Worm (Caenorhabditis elegans) whole organism, mixed stage, embryonic: ENCODE results near the gene C49C3.8.

ENCODE experiments used
- bed-3 ChIP-seq: fragments of 200-800 bp; sonication (Bioruptor generic); optimal IDR thresholded peaks from 3 replicates; lab custom pipeline; 2018; ENCODE audit warnings: mild to moderate bottlenecking, missing genetic modification characterization, moderate library complexity, missing compliant biosample characterization
- ceh-39 ChIP-seq: fragments of 150-350 bp; optimal IDR thresholded peaks from 2 replicates; lab custom pipeline; 2014; ENCODE audit warnings: missing biosample characterization, missing genetic modification characterization
- ceh-43 ChIP-seq: fragments of 200-800 bp; sonication (Bioruptor generic); optimal IDR thresholded peaks from 2 replicates; lab custom pipeline; 2018; ENCODE audit warnings: mild to moderate bottlenecking, missing genetic modification characterization, moderate library complexity, missing compliant biosample characterization
- ceh-83 ChIP-seq: fragments of 200-800 bp; sonication (Bioruptor generic); optimal IDR thresholded peaks from 2 replicates; lab custom pipeline; 2018; ENCODE audit warnings: mild to moderate bottlenecking, missing genetic modification characterization, missing compliant biosample characterization
- ces-1 ChIP-seq: fragments of 150-350 bp; optimal IDR thresholded peaks from 2 replicates; lab custom pipeline; 2014; ENCODE audit warnings: missing biosample characterization, missing genetic modification reagents, missing genetic modification characterization
- cnd-1 ChIP-seq: fragments of 200-800 bp; sonication (Bioruptor generic); optimal IDR thresholded peaks from 2 replicates; lab custom pipeline; 2018; ENCODE audit warnings: mild to moderate bottlenecking, missing genetic modification characterization, missing compliant biosample characterization
- drap-1 ChIP-seq: fragments of 200-800 bp; sonication (Bioruptor generic); optimal IDR thresholded peaks from 3 replicates; lab custom pipeline; 2018; ENCODE audit warnings: mild to moderate bottlenecking, missing genetic modification characterization, missing compliant biosample characterization
- elt-1 ChIP-seq: sonication (generic microtip); optimal IDR thresholded peaks from 2 replicates; lab custom pipeline; 2017; ENCODE audit warnings: missing genetic modification characterization, mild to moderate bottlenecking, missing compliant biosample characterization, antibody characterized with exemption, moderate library complexity, borderline replicate concordance; ENCODE audit not compliant: insufficient read depth
- elt-3 ChIP-seq: fragments of 150-350 bp; optimal IDR thresholded peaks from 2 replicates; lab custom pipeline; 2014; ENCODE audit warnings: missing biosample characterization, missing genetic modification characterization
- flh-1 ChIP-seq: fragments of 200-800 bp; sonication (Bioruptor generic); optimal IDR thresholded peaks from 2 replicates; lab custom pipeline; 2018; ENCODE audit warnings: mild to moderate bottlenecking, missing genetic modification characterization, moderate library complexity, missing compliant biosample characterization
- ham-2 ChIP-seq: fragments of 200-800 bp; sonication (Bioruptor generic); optimal IDR thresholded peaks from 2 replicates; lab custom pipeline; 2018; ENCODE audit warnings: mild to moderate bottlenecking, missing genetic modification characterization, missing compliant biosample characterization
- hlh-1 ChIP-seq: fragments of 150-350 bp; optimal IDR thresholded peaks from 2 replicates; lab custom pipeline; 2014; ENCODE audit warnings: missing biosample characterization, missing genetic modification reagents, missing genetic modification characterization
- lin-13 ChIP-seq: fragments of 150-350 bp; optimal IDR thresholded peaks from 2 replicates; lab custom pipeline; 2014; ENCODE audit warnings: missing biosample characterization, missing genetic modification characterization
- lin-32 ChIP-seq: fragments of 200-800 bp; sonication (Bioruptor generic); optimal IDR thresholded peaks from 2 replicates; lab custom pipeline; 2018; ENCODE audit warnings: mild to moderate bottlenecking, missing genetic modification characterization, missing compliant biosample characterization
- lsy-2 ChIP-seq: fragments of 150-350 bp; optimal IDR thresholded peaks from 2 replicates; lab custom pipeline; 2014; ENCODE audit warnings: missing biosample characterization, missing genetic modification characterization
- mab-5 ChIP-seq: fragments of 150-350 bp; optimal IDR thresholded peaks from 2 replicates; lab custom pipeline; 2014; ENCODE audit warnings: missing biosample characterization, missing genetic modification characterization
- mep-1 ChIP-seq: fragments of 150-350 bp; optimal IDR thresholded peaks from 2 replicates; lab custom pipeline; 2017; ENCODE audit warnings: missing biosample characterization, missing genetic modification reagents, missing genetic modification characterization, inconsistent platforms
- mls-2 ChIP-seq: sonication (generic microtip); optimal IDR thresholded peaks from 2 replicates; lab custom pipeline; 2016; ENCODE audit warnings: mild to moderate bottlenecking, missing genetic modification characterization, moderate library complexity, missing compliant biosample characterization
- nhr-12 ChIP-seq: fragments of 150-350 bp; optimal IDR thresholded peaks from 2 replicates; lab custom pipeline; 2014; ENCODE audit warnings: missing biosample characterization, missing genetic modification characterization
- nhr-237 ChIP-seq: fragments of 150-350 bp; optimal IDR thresholded peaks from 2 replicates; lab custom pipeline; 2014; ENCODE audit warnings: missing biosample characterization, missing genetic modification characterization
- nhr-76 ChIP-seq: sonication (generic microtip); optimal IDR thresholded peaks from 2 replicates; lab custom pipeline; 2017; ENCODE audit warnings: missing biosample characterization, missing genetic modification characterization
- pha-4 ChIP-seq: fragments of 150-350 bp; optimal IDR thresholded peaks from 2 replicates; lab custom pipeline; 2018; ENCODE audit warnings: missing biosample characterization, missing genetic modification reagents, missing genetic modification characterization
- snpc-4 ChIP-seq: fragments of 150-350 bp; optimal IDR thresholded peaks from 2 replicates; lab custom pipeline; 2014; ENCODE audit warnings: missing biosample characterization, missing genetic modification characterization
- sptf-1 ChIP-seq: sonication (generic microtip); optimal IDR thresholded peaks from 2 replicates; lab custom pipeline; 2017; ENCODE audit warnings: mild to moderate bottlenecking, missing genetic modification characterization, moderate library complexity, missing compliant biosample characterization
- tbx-8 ChIP-seq: fragments of 200-800 bp; sonication (Bioruptor generic); optimal IDR thresholded peaks from 2 replicates; lab custom pipeline; 2018; ENCODE audit warnings: mild to moderate bottlenecking, missing genetic modification characterization, moderate library complexity, missing compliant biosample characterization
- unc-120 ChIP-seq: sonication (generic microtip); optimal IDR thresholded peaks from 2 replicates; lab custom pipeline; 2017; ENCODE audit warnings: missing genetic modification characterization, missing compliant biosample characterization; ENCODE audit not compliant: poor library complexity, severe bottlenecking
- unc-39 ChIP-seq: fragments of 150-350 bp; optimal IDR thresholded peaks from 2 replicates; lab custom pipeline; 2014; ENCODE audit warnings: missing biosample characterization, missing genetic modification characterization
- zip-8 ChIP-seq: fragments of 150-350 bp; optimal IDR thresholded peaks from 2 replicates; lab custom pipeline; 2014; ENCODE audit warnings: missing biosample characterization, missing genetic modification characterization

Gene C49C3.8

DNA sequence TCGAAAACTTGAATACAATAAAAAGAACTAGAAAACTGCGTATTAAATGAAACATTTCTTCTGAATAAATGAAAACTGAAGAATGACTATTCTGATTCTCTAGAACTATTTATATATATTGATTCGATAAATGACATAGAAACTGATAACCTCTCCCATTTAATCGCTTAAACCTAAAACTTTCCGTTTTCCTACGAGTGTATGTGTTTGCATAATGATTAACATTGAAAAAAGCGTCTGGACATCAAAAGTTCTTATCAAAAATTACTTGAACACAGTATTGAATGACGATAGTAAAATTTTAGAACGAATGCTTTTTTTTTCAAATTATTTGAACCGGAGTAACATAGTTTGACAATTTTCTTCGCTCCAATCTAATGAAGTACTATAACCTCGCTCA lies 7.2 kb downstream of the C49C3.8 start, which contains the start of gene C49C3.9:
TSS of gene C49C3.9 (minus strand) at position 136 of the 400 bp plus-strand sequence.
- TF ChIP-seq nhr-12 (tag; lab: Kevin White, UChicago) (no peak), drap-1 (no peak), sptf-1 (tag; lab: Kevin White, UChicago) (no peak), elt-3 (tag; lab: Kevin White, UChicago) (no peak), ces-1 (no peak), unc-120 (tag; lab: Kevin White, UChicago) (no peak), pha-4 (no peak), mep-1 (tag; lab: Kevin White, UChicago) (no peak), ceh-43 (GFP tag; lab: Kevin White, UChicago) (no peak), unc-39 (tag; lab: Kevin White, UChicago) (no peak), tbx-8 (GFP tag; lab: Kevin White, UChicago) (no peak)

DNA sequence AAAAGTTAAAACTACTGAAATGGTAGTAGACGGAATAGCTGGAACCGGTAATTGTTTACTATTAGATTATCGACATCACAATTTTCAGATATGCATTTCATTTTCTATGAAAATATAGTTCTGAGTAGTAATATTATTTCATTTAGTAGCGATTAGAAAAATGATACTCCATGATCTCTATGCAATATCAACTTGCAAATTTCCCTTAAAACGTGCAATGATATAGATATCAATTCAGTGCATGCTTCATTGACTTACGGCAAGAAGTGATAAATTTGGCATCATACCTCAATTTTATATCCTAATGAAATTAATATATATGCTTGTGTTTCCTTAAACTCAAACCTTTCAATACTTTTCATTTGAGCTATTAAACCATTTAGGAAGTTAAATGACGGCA lies 7.7 kb downstream of the C49C3.8 start, which contains the start of gene C49C3.21:
TSS of gene C49C3.21 (plus strand) at position 301 of the 400 bp plus-strand sequence.
- TF ChIP-seq elt-3 (tag; lab: Kevin White, UChicago) (no peak), cnd-1 (tag; lab: Kevin White, UChicago) (no peak), unc-39 (tag; lab: Kevin White, UChicago) (no peak), pha-4 (no peak), flh-1 (no peak), ces-1 (no peak), hlh-1 (tag; lab: Kevin White, UChicago) (no peak), ham-2 (GFP tag; lab: Kevin White, UChicago) (no peak)

DNA sequence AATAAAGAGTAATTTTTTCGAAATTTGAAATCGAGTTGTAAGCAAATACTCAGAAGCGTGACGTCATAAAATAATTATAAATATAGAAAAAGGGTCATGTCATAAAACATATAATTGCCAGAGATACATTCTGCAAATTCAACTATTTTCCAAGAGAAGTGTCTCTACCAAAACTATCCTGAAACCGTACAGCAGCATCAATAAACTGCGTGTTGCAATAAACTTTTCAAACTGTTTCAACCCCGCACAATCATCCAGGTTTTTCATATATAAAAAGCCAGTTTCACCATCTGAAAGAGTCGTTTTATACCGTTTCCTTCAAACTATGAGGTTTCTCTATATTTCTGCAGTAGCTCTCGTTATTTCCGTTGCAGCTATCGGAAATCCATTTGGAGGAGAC lies 8.5 kb downstream of the C49C3.8 start, which contains the start of gene C49C3.11:
TSS of gene C49C3.11 (plus strand) at position 301 of the 400 bp plus-strand sequence.
- no peak for TF ChIP-seq ceh-39
- no peak for TF ChIP-seq nhr-12 (tag; lab: Kevin White, UChicago)
- TF ChIP-seq bed-3 (GFP tag; lab: Kevin White, UChicago): no peak
- no peak for TF ChIP-seq ceh-83 (GFP tag; lab: Kevin White, UChicago)
- TF ChIP-seq nhr-237: no peak
- no peak for TF ChIP-seq ceh-43 (GFP tag; lab: Kevin White, UChicago)
- no peak for TF ChIP-seq tbx-8 (GFP tag; lab: Kevin White, UChicago)
- TF ChIP-seq elt-1 (tag; lab: Kevin White, UChicago): no peak
- TF ChIP-seq mls-2 (tag; lab: Kevin White, UChicago): no peak
- TF ChIP-seq ham-2 (GFP tag; lab: Kevin White, UChicago): no peak
- no peak for TF ChIP-seq snpc-4 (tag; lab: Kevin White, UChicago)
- TF ChIP-seq hlh-1 (tag; lab: Kevin White, UChicago): no peak
- no peak for TF ChIP-seq unc-39 (tag; lab: Kevin White, UChicago)
- no peak for TF ChIP-seq flh-1

ce11 chrIV:17346599-17347218 lies 11.7 kb downstream of the C49C3.8 start, which contains the start of the genes clec-197 and clec-198:
Gene clec-197, minus strand, starts transcription at chrIV:17346699.
Gene clec-198, plus strand, starts transcription at chrIV:17347168.
- no peak for TF ChIP-seq ces-1
- no peak for TF ChIP-seq mep-1 (tag; lab: Kevin White, UChicago)
- no peak for TF ChIP-seq lin-32 (GFP tag; lab: Kevin White, UChicago)
- TF ChIP-seq pha-4: no peak
- TF ChIP-seq lin-13 (tag; lab: Kevin White, UChicago): no peak
- no peak for TF ChIP-seq ceh-39
- TF ChIP-seq zip-8 (tag; lab: Kevin White, UChicago): no peak
- TF ChIP-seq flh-1: no peak
- no peak for TF ChIP-seq tbx-8 (GFP tag; lab: Kevin White, UChicago)
- no peak for TF ChIP-seq cnd-1 (tag; lab: Kevin White, UChicago)
- no peak for TF ChIP-seq hlh-1 (tag; lab: Kevin White, UChicago)
- no peak for TF ChIP-seq ham-2 (GFP tag; lab: Kevin White, UChicago)
- no peak for TF ChIP-seq nhr-237
- no peak for TF ChIP-seq ceh-83 (GFP tag; lab: Kevin White, UChicago)
- TF ChIP-seq mls-2 (tag; lab: Kevin White, UChicago): no peak
- TF ChIP-seq, all 35 proteins: peak for 0

ce11 chrIV:17351586-17351985 lies 16.6 kb downstream of the C49C3.8 start, which contains the start of gene clec-199:
Gene clec-199, plus strand, starts transcription at chrIV:17351886.
- TF ChIP-seq mab-5 (tag; lab: Kevin White, UChicago): no peak
- TF ChIP-seq cnd-1 (tag; lab: Kevin White, UChicago): no peak
- TF ChIP-seq sptf-1 (tag; lab: Kevin White, UChicago): no peak
- TF ChIP-seq lsy-2: no peak
- no peak for TF ChIP-seq bed-3 (GFP tag; lab: Kevin White, UChicago)
- no peak for TF ChIP-seq zip-8 (tag; lab: Kevin White, UChicago)
- no peak for TF ChIP-seq pha-4
- TF ChIP-seq nhr-76 (tag; lab: Kevin White, UChicago): no peak
- TF ChIP-seq lin-13 (tag; lab: Kevin White, UChicago): no peak
- no peak for TF ChIP-seq nhr-237
